Worm (Caenorhabditis elegans): ENCODE results near the gene ZK632.12.

ZK632.12 gene

DNA sequence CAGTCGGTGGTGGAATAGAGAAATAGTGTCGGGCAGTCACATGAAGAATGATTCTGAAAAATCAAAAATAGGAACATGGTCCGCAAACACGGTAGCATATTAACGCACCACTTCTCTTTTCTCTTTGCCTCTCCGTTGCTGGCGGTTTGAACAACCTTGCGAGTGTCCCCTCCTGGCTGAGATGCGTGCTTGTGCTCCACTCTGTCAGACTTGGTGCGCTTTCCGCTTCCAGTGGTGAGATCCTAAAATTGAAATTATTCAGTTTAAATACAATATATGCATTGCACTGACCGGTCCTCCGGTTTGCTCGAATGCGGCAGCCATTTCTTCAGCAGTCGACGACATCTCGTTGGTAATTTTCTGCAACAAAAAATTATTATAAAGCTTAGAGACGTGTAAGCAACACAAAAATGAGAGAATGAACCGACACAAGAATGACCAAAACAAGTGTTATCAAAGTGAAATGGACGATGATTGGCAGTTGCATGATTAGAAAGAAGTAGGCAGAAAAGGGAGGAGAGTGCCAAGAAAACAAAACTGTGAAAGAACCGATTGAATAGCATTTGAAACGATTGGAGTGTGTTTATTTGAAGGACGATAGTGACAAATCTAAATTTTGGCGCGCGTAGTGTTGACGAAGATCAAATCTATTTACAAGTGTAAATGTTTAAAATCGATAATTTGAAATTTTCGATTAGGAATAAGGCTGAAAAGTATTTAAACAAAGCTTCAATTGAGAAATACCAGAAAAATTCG lies 5.4 kb upstream of the ZK632.12 start, which contains the start of gene ZK632.9 (continued):
- peak; percentile 23 for TF ChIP-seq pha-4 (tag; optimal IDR thresholded peaks at IDR 0.05)
- TF ChIP-seq efl-1 (GFP tag; optimal IDR thresholded peaks at IDR 0.05), result peak; percentile 74
- TF ChIP-seq bed-1 (GFP tag; IDR thresholded peaks at IDR 0.05), result no peak
- peak; percentile 38; the same call in 1 of the 2 replicates for TF ChIP-seq madf-8 (GFP tag; conservative IDR thresholded peaks at IDR 0.05)
- TF ChIP-seq egl-44 (GFP tag; IDR thresholded peaks at IDR 0.05), result no peak
- no peak for TF ChIP-seq nhr-90 (tag; optimal IDR thresholded peaks at IDR 0.05)

- TF ChIP-seq ztf-22 (GFP tag; optimal IDR thresholded peaks at IDR 0.05) (no peak), attf-5 (GFP tag; optimal IDR thresholded peaks at IDR 0.05) (peak; percentile 73), lin-35 (GFP tag; optimal IDR thresholded peaks at IDR 0.05) (peak in 1 of 3 experiments; percentile 44), F10E7.11 (tag; optimal IDR thresholded peaks at IDR 0.05) (no peak), nfya-1 (tag; optimal IDR thresholded peaks at IDR 0.05; ENCODE audit: borderline replicate concordance, insufficient read depth) (no peak), ztf-3 (GFP tag; optimal IDR thresholded peaks at IDR 0.05) (no peak), gei-17 (GFP tag; optimal IDR thresholded peaks at IDR 0.05) (no peak), nhr-80 (tag; optimal IDR thresholded peaks at IDR 0.05) (peak; percentile 11), ekl-4 (GFP tag; IDR thresholded peaks at IDR 0.05) (0 out of 2 replicates have a peak, but pooled peaks have one; percentile 35), him-1 (tag; optimal IDR thresholded peaks at IDR 0.05) (no peak), B0035.1 (tag; optimal IDR thresholded peaks at IDR 0.05) (no peak), F22D6.2 (tag; optimal IDR thresholded peaks at IDR 0.05) (no peak), mel-28 (tag; optimal IDR thresholded peaks at IDR 0.05; ENCODE audit: borderline replicate concordance) (no peak), nhr-120 (GFP tag; IDR thresholded peaks at IDR 0.05) (no peak), madf-8 (GFP tag; conservative IDR thresholded peaks at IDR 0.05) (no peak), egrh-3 (GFP tag; IDR thresholded peaks at IDR 0.05) (no peak), xnd-1 (tag; optimal IDR thresholded peaks at IDR 0.05) (no peak), tbp1 (GFP tag; optimal IDR thresholded peaks at IDR 0.05) (peak; percentile 56), Y53G8AR.9 (GFP tag; conservative IDR thresholded peaks at IDR 0.05) (peak; percentile 66), nhr-179 (tag; optimal IDR thresholded peaks at IDR 0.05) (no peak), snpc-4 (GFP tag; optimal IDR thresholded peaks at IDR 0.05) (peak; percentile 11), snpc-4 (tag; optimal IDR thresholded peaks at IDR 0.05) (peak in 1 of 4 experiments; percentile 41), hmg-1.2 (GFP tag; IDR thresholded peaks at IDR 0.05) (0 out of 2 replicates have a peak, but pooled peaks have one; percentile 25), cebp-1 (GFP tag; IDR thresholded peaks at IDR 0.05) (peak; percentile 66), cebp-1 (tag; optimal IDR thresholded peaks at IDR 0.05) (peak; percentile 61), bed-2 (GFP tag; IDR thresholded peaks at IDR 0.05) (no peak), snpc-3.4 (tag; optimal IDR thresholded peaks at IDR 0.05) (no peak), chd-7 (tag; optimal IDR thresholded peaks at IDR 0.05) (peak; percentile 18), Y56A3A.18 (GFP tag; IDR thresholded peaks at IDR 0.05) (no peak), pha-4 (tag; optimal IDR thresholded peaks at IDR 0.05) (no peak), K12H6.12 (tag; optimal IDR thresholded peaks at IDR 0.05) (peak; percentile 50), lag-1 (GFP tag; IDR thresholded peaks at IDR 0.05) (no peak), D2030.7 (GFP tag; IDR thresholded peaks at IDR 0.05) (no peak), F57C9.4 (tag; optimal IDR thresholded peaks at IDR 0.05) (no peak), ztf-18 (tag; optimal IDR thresholded peaks at IDR 0.05) (no peak), hrde-1 (tag; optimal IDR thresholded peaks at IDR 0.05; ENCODE audit: borderline replicate concordance) (no peak), attf-6 (GFP tag; IDR thresholded peaks at IDR 0.05) (no peak), Y95B8A.8 (GFP tag; IDR thresholded peaks at IDR 0.05) (no peak), ccch-3 (GFP tag; optimal IDR thresholded peaks at IDR 0.05) (no peak), akir-1 (GFP tag; optimal IDR thresholded peaks at IDR 0.05) (no peak), lin-26 (GFP tag; IDR thresholded peaks at IDR 0.05) (no peak), mes-4 (tag; optimal IDR thresholded peaks at IDR 0.05) (no peak)
These were observed 4.6 kb upstream of the ZK632.12 start for ce11 chrIII:9826005-9826404.

Data from whole organism, young adult.